Fruit fly (Drosophila melanogaster): Measurements from ENCODE around the gene Vti1a.
A peak's percentile ranks its signal among the peaks of the same experiment; 100 is the strongest.

Gene Vti1a

DNA sequence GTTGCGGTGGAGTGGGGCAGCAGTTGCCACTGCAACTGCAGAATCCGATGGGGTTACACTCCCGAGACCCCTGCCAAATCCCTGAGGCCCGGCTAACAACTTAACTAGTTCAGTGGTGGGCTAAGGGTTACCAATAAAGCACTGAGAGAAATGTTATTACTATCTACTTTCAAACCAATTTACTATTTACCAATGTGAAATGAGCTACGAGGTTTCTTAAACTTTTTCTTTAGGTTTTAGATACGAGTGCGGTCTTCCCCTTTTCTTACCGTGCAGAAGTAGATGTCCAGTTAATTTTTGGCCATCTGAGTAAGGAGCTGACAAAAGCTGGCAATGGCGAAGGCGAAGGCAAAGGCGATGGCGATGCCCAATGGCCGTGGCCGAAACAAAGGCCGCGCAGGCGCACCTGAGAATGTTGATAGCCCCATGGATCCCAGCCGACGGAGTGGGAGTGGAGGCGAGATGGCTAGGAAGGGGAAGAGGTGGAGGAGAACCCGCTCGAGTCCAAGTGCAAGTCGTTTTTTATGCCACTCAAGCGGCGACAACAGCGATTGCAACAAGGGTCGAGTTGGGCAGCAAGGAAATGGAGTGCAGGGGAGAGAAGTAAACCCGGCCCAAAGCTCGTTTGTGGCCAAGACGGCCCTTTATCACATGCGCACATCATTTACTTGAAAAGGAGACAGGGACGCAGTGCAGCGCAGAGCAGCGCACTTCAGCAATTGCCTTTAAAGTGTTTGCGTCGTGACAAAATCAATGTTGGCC is 32.2 kb downstream of the Vti1a start:
- TF ChIP-seq woc (GFP tag; optimal IDR thresholded peaks at IDR 0.05): peak; percentile 51
- TF ChIP-seq ey (GFP tag; optimal IDR thresholded peaks at IDR 0.05): peak; percentile 73
- peak in 1 of 2 experiments; percentile 74 for TF ChIP-seq foxo (GFP tag; optimal IDR thresholded peaks at IDR 0.05)
- no peak for TF ChIP-seq dl (GFP tag; optimal IDR thresholded peaks at IDR 0.05; ENCODE audit: insufficient read depth in 1 of 2, partially characterized antibody in 2 of 2)
- TF ChIP-seq h (GFP tag; optimal IDR thresholded peaks at IDR 0.05): peak; percentile 79
- no peak for TF ChIP-seq CG32264 (GFP tag; optimal IDR thresholded peaks at IDR 0.05)
- peak; percentile 63 for TF ChIP-seq OdsH (GFP tag; optimal IDR thresholded peaks at IDR 0.05)
- TF ChIP-seq Hr78 (GFP tag; optimal IDR thresholded peaks at IDR 0.05): no peak
- TF ChIP-seq Vsx2 (GFP tag; optimal IDR thresholded peaks at IDR 0.05; ENCODE audit: partially characterized antibody): no peak
- TF ChIP-seq rgr (GFP tag; optimal IDR thresholded peaks at IDR 0.05): peak; percentile 71
- TF ChIP-seq fru (GFP tag; optimal IDR thresholded peaks at IDR 0.05): peak; percentile 63
- TF ChIP-seq dsf (GFP tag; optimal IDR thresholded peaks at IDR 0.05; ENCODE audit: borderline replicate concordance): no peak
- TF ChIP-seq psq (GFP tag; optimal IDR thresholded peaks at IDR 0.05): peak; percentile 54
- peak; percentile 37 for TF ChIP-seq dmrt93B (GFP tag; optimal IDR thresholded peaks at IDR 0.05)
- TF ChIP-seq pan (optimal IDR thresholded peaks at IDR 0.05): no peak
- TF ChIP-seq Myc (optimal IDR thresholded peaks at IDR 0.05): no peak
- TF ChIP-seq Dfd (GFP tag; optimal IDR thresholded peaks at IDR 0.05): no peak
- TF ChIP-seq Hr83 (GFP tag; optimal IDR thresholded peaks at IDR 0.05; ENCODE audit: poor library complexity, severe bottlenecking): no peak
- TF ChIP-seq Hnf4 (GFP tag; optimal IDR thresholded peaks at IDR 0.05): peak; percentile 54
- peak; percentile 55 for TF ChIP-seq sage (GFP tag; optimal IDR thresholded peaks at IDR 0.05)
- no peak for TF ChIP-seq Abd-B (GFP tag; optimal IDR thresholded peaks at IDR 0.05)
- no peak for TF ChIP-seq usp (GFP tag; optimal IDR thresholded peaks at IDR 0.05)
- no peak for TF ChIP-seq CG9705 (GFP tag; optimal IDR thresholded peaks at IDR 0.05)
- no peak for TF ChIP-seq tai (GFP tag; optimal IDR thresholded peaks at IDR 0.05)
- TF ChIP-seq jim (GFP tag; optimal IDR thresholded peaks at IDR 0.05): no peak
- peak; percentile 72 for TF ChIP-seq br (GFP tag; optimal IDR thresholded peaks at IDR 0.05)
- no peak for TF ChIP-seq sv (GFP tag; optimal IDR thresholded peaks at IDR 0.05)
- TF ChIP-seq GATAd (GFP tag; optimal IDR thresholded peaks at IDR 0.05): no peak
- TF ChIP-seq N (GFP tag; optimal IDR thresholded peaks at IDR 0.05): no peak
- peak; percentile 54 for TF ChIP-seq Sp1 (GFP tag; optimal IDR thresholded peaks at IDR 0.05)
- no peak for TF ChIP-seq Mio (GFP tag; optimal IDR thresholded peaks at IDR 0.05)
- TF ChIP-seq brk (GFP tag; optimal IDR thresholded peaks at IDR 0.05): peak; percentile 17
- no peak for TF ChIP-seq CrebA (GFP tag; optimal IDR thresholded peaks at IDR 0.05; ENCODE audit: borderline replicate concordance)
- no peak for TF ChIP-seq Jra (GFP tag; optimal IDR thresholded peaks at IDR 0.05)
- no peak for TF ChIP-seq lola (GFP tag; optimal IDR thresholded peaks at IDR 0.05)
- TF ChIP-seq Rel (GFP tag; optimal IDR thresholded peaks at IDR 0.05): peak; percentile 7
- TF ChIP-seq Rel (tag; optimal IDR thresholded peaks at IDR 0.05): no peak
- TF ChIP-seq HLH106 (tag; optimal IDR thresholded peaks at IDR 0.05): peak; percentile 63
- peak; percentile 5 for TF ChIP-seq Dif (GFP tag; optimal IDR thresholded peaks at IDR 0.05; ENCODE audit: partially characterized antibody)

DNA sequence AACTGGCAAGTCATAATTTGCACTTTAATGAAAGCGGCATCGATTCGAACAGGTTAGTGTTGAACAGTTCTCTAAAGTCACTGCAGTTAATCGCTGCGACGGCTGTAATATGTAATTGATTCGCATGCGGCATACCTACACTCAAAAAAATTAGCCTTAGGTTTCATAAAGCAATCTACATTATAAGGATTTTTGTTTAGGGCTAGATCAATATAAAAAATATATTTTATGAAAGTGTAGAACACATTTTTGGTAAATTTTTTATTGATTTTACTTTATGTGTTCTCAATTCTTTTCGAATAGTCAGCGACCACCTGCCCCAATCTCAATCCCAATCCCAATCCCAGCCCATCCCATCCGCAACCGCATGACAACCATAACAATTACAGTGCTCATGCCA is 34.4 kb downstream of the Vti1a start:
- no peak for TF ChIP-seq Sp1 (GFP tag; optimal IDR thresholded peaks at IDR 0.05)
- no peak for TF ChIP-seq dmrt93B (GFP tag; optimal IDR thresholded peaks at IDR 0.05)
- no peak for TF ChIP-seq br (GFP tag; optimal IDR thresholded peaks at IDR 0.05)
- no peak for TF ChIP-seq woc (GFP tag; optimal IDR thresholded peaks at IDR 0.05)

DNA sequence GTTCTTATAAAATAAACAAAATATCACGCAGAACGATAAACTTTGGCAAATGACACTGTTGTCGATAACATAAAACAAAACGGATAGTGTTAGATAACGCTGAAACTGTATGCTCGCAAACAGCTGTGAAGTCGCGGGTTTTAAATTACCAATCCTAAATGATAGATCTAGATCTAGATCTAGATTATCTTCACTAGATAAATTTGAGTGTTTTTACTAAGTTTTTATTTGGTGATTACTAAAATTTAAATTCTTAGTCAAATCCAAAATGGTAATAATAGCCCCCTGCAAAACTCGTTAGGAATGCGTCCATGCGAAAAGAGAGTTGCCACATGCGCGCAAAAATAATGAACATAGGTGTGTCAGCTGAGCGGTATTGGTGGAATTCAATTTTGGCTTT is 38.7 kb downstream of the Vti1a start, which contains the start of the genes MED30 and Rev1:
MED30 (minus strand) TSS at position 71 of the 400 bp plus-strand sequence.
Rev1 (plus strand) TSS at position 345 of the 400 bp plus-strand sequence.
- TF ChIP-seq dsf (GFP tag; optimal IDR thresholded peaks at IDR 0.05; ENCODE audit: borderline replicate concordance) (peak; percentile 94), Jra (GFP tag; optimal IDR thresholded peaks at IDR 0.05) (peak; percentile 97), Abd-B (GFP tag; optimal IDR thresholded peaks at IDR 0.05) (no peak), Hr83 (GFP tag; optimal IDR thresholded peaks at IDR 0.05; ENCODE audit: poor library complexity, severe bottlenecking) (peak; percentile 96), GATAd (GFP tag; optimal IDR thresholded peaks at IDR 0.05) (peak; percentile 83), N (GFP tag; optimal IDR thresholded peaks at IDR 0.05) (no peak), Vsx2 (GFP tag; optimal IDR thresholded peaks at IDR 0.05; ENCODE audit: partially characterized antibody) (no peak), lola (GFP tag; optimal IDR thresholded peaks at IDR 0.05) (no peak), jim (GFP tag; optimal IDR thresholded peaks at IDR 0.05) (peak; percentile 90), pan (optimal IDR thresholded peaks at IDR 0.05) (no peak), dl (GFP tag; optimal IDR thresholded peaks at IDR 0.05; ENCODE audit: insufficient read depth in 1 of 2, partially characterized antibody in 2 of 2) (no peak), br (GFP tag; optimal IDR thresholded peaks at IDR 0.05) (peak; percentile 96), Dfd (GFP tag; optimal IDR thresholded peaks at IDR 0.05) (no peak), fru (GFP tag; optimal IDR thresholded peaks at IDR 0.05) (peak; percentile 97), Mio (GFP tag; optimal IDR thresholded peaks at IDR 0.05) (peak; percentile 86), ey (GFP tag; optimal IDR thresholded peaks at IDR 0.05) (peak; percentile 97), HLH106 (tag; optimal IDR thresholded peaks at IDR 0.05) (peak; percentile 93), Dif (GFP tag; optimal IDR thresholded peaks at IDR 0.05; ENCODE audit: partially characterized antibody) (no peak), woc (GFP tag; optimal IDR thresholded peaks at IDR 0.05) (peak; percentile 89), CG32264 (GFP tag; optimal IDR thresholded peaks at IDR 0.05) (peak; percentile 92), CrebA (GFP tag; optimal IDR thresholded peaks at IDR 0.05; ENCODE audit: borderline replicate concordance) (no peak), h (GFP tag; optimal IDR thresholded peaks at IDR 0.05) (peak; percentile 97), Hr78 (GFP tag; optimal IDR thresholded peaks at IDR 0.05) (no peak), brk (GFP tag; optimal IDR thresholded peaks at IDR 0.05) (no peak), sv (GFP tag; optimal IDR thresholded peaks at IDR 0.05) (peak; percentile 96), Rel (GFP tag; optimal IDR thresholded peaks at IDR 0.05) (peak; percentile 56), Rel (tag; optimal IDR thresholded peaks at IDR 0.05) (peak; percentile 68), OdsH (GFP tag; optimal IDR thresholded peaks at IDR 0.05) (peak; percentile 96), psq (GFP tag; optimal IDR thresholded peaks at IDR 0.05) (peak; percentile 90), dmrt93B (GFP tag; optimal IDR thresholded peaks at IDR 0.05) (peak; percentile 80), usp (GFP tag; optimal IDR thresholded peaks at IDR 0.05) (no peak), Myc (optimal IDR thresholded peaks at IDR 0.05) (peak; percentile 24), Sp1 (GFP tag; optimal IDR thresholded peaks at IDR 0.05) (peak; percentile 89), sage (GFP tag; optimal IDR thresholded peaks at IDR 0.05) (peak; percentile 85), CG9705 (GFP tag; optimal IDR thresholded peaks at IDR 0.05) (peak; percentile 87)
